Fruit fly (Drosophila melanogaster) whole organism: ENCODE data around the gene Appl.

Experiments used
- Dll ChIP-seq: fragments of >200 bp; optimal IDR thresholded peaks from 2 replicates; lab custom pipeline; 2017
- pan ChIP-seq: fragments of >200 bp; optimal IDR thresholded peaks from 2 replicates; lab custom pipeline; 2017
- psq ChIP-seq: fragments of >200 bp; optimal IDR thresholded peaks from 2 replicates; lab custom pipeline; 2017
- usp ChIP-seq: fragments of >200 bp; optimal IDR thresholded peaks from 2 replicates; lab custom pipeline; 2017; ENCODE audit warnings: missing biosample characterization, missing genetic modification characterization, mixed read lengths

- TF ChIP-seq psq (lab: Kevin White, UChicago), result no peak
- no peak for TF ChIP-seq usp (GFP tag; lab: Kevin White, UChicago)
- TF ChIP-seq pan (lab: Kevin White, UChicago), result no peak
- no peak for TF ChIP-seq Dll (lab: Kevin White, UChicago)
Observed at dm6 chrX:509117-509516, 21.2 kb upstream of the Appl start, which contains the start of gene arg.
